Worm (Caenorhabditis elegans) whole organism, L1 larva: ENCODE data around the gene smg-8.

Experiments
- efl-3 ChIP-seq: fragments of 200-800 bp; sonication (Bioruptor generic); optimal IDR thresholded peaks from 2 replicates; lab custom pipeline; 2018; ENCODE audit warnings: mild to moderate bottlenecking, missing genetic modification characterization, missing compliant biosample characterization
- ets-5 ChIP-seq: fragments of 200-800 bp; sonication (Bioruptor generic); IDR thresholded peaks from 2 replicates; pipeline ENCODE4 v1.3.6; 2022; ENCODE audit warnings: missing genetic modification characterization, missing compliant biosample characterization
- mef-2 ChIP-seq: fragments of 150-350 bp; optimal IDR thresholded peaks from 2 replicates; lab custom pipeline; 2014; ENCODE audit warnings: missing biosample characterization, missing genetic modification characterization
- snu-23 ChIP-seq: sonication (generic microtip); optimal IDR thresholded peaks from 2 replicates; lab custom pipeline; 2016; ENCODE audit warnings: missing genetic modification characterization, missing compliant biosample characterization
- sptf-1 ChIP-seq: fragments of 150-350 bp; optimal IDR thresholded peaks from 2 replicates; lab custom pipeline; 2014; ENCODE audit warnings: missing biosample characterization, missing genetic modification characterization
- unc-62 ChIP-seq: fragments of 150-350 bp; optimal IDR thresholded peaks from 2 replicates; lab custom pipeline; 2014; ENCODE audit warnings: missing biosample characterization, missing genetic modification reagents, missing genetic modification characterization
- ztf-4 ChIP-seq: fragments of 150-350 bp; optimal IDR thresholded peaks from 2 replicates; lab custom pipeline; 2014; ENCODE audit warnings: missing biosample characterization, missing genetic modification characterization

DNA sequence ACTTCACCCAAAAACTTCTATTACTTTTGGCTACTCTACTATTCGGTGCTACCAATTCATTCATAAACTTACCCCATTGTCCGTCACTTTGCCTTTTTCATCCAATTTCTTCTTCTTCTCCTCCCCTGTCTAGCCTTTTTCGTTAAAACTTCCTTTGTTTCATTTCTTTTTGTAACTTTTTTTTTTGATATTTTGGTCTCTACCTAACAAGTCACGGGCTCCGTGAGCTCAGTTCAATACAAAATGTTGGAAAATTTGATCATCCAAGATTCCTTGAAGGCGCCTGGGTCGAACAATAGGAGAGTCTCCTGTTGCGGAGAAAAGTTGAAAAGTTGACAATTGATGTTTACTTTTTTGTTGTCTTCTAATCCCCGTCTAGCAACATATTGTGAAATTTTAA is 10.7 kb downstream of the smg-8 start:
- no peak for TF ChIP-seq snu-23 (GFP tag; lab: Kevin White, UChicago)
- TF ChIP-seq ztf-4 (tag; lab: Kevin White, UChicago): no peak
- TF ChIP-seq mef-2: no peak
- TF ChIP-seq unc-62: no peak
- TF ChIP-seq efl-3: no peak
- no peak for TF ChIP-seq ets-5 (GFP tag; lab: Robert Waterston, UW)
- no peak for TF ChIP-seq sptf-1 (tag; lab: Kevin White, UChicago)
